Worm (Caenorhabditis elegans): ENCODE results near the gene cyp-13A1.

- TF ChIP-seq nhr-11 (tag; optimal IDR thresholded peaks at IDR 0.05) (no peak), lin-39 (tag; optimal IDR thresholded peaks at IDR 0.05) (no peak), ceh-9 (tag; optimal IDR thresholded peaks at IDR 0.05) (no peak), mdl-1 (tag; optimal IDR thresholded peaks at IDR 0.05) (no peak), snpc-4 (tag; optimal IDR thresholded peaks at IDR 0.05) (no peak), aly-2 (tag; optimal IDR thresholded peaks at IDR 0.05) (no peak), ceh-82 (tag; optimal IDR thresholded peaks at IDR 0.05) (no peak)
Measured at ce11 chrII:9752278-9752677, 29.5 kb downstream of the cyp-13A1 start.

Data from whole organism, L3 larva.